Fruit fly (Drosophila melanogaster): ENCODE measurements around the gene SdicA.

SdicA gene

dm6 chrX:20166484-20167038, 35.2 kb downstream of the SdicA start, which contains the start of gene CG9577:
TSS of gene CG9577 (plus strand) at chrX:20166673.
- TF ChIP-seq CG15710 (tag; optimal IDR thresholded peaks at IDR 0.05), result peak; percentile 37
- TF ChIP-seq Snoo (tag; optimal IDR thresholded peaks at IDR 0.05), result peak; percentile 39
- peak; percentile 32 for TF ChIP-seq CG17806 (tag; optimal IDR thresholded peaks at IDR 0.05)
- no peak for TF ChIP-seq CG10348 (GFP tag; IDR thresholded peaks at IDR 0.05)
- peak; percentile 78 for TF ChIP-seq CG12605 (GFP tag; IDR thresholded peaks at IDR 0.05)
- peak; percentile 87 for TF ChIP-seq EcR (GFP tag; optimal IDR thresholded peaks at IDR 0.05)
- no peak for TF ChIP-seq CG32121 (GFP tag; IDR thresholded peaks at IDR 0.05)
- TF ChIP-seq CG4496 (GFP tag; IDR thresholded peaks at IDR 0.05), result peak; percentile 60; the same call in 1 of the 3 replicates
- TF ChIP-seq CG13204 (GFP tag; optimal IDR thresholded peaks at IDR 0.05), result peak; percentile 82
- no peak for TF ChIP-seq rn (GFP tag; IDR thresholded peaks at IDR 0.05)
- TF ChIP-seq CG9948 (tag; optimal IDR thresholded peaks at IDR 0.05), result no peak
- peak; percentile 48 for TF ChIP-seq Pif1B (GFP tag; optimal IDR thresholded peaks at IDR 0.05)
- TF ChIP-seq gl (tag; optimal IDR thresholded peaks at IDR 0.05), result peak; percentile 93
- TF ChIP-seq Ets98B (GFP tag; IDR thresholded peaks at IDR 0.05), result peak; percentile 21; the same call in 1 of the 2 replicates
- peak; percentile 48 for TF ChIP-seq CG8301 (tag; optimal IDR thresholded peaks at IDR 0.05)
- peak; percentile 30 for TF ChIP-seq CG8159 (tag; optimal IDR thresholded peaks at IDR 0.05)
- TF ChIP-seq CG14655 (GFP tag; optimal IDR thresholded peaks at IDR 0.05), result peak; percentile 66
- TF ChIP-seq CG34367 (tag; optimal IDR thresholded peaks at IDR 0.05), result peak; percentile 64
- TF ChIP-seq Pif1A (GFP tag; optimal IDR thresholded peaks at IDR 0.05), result peak; percentile 49
- no peak for TF ChIP-seq D1 (tag; optimal IDR thresholded peaks at IDR 0.05)
- peak; percentile 21; the same call in 1 of the 3 replicates for TF ChIP-seq fd96Ca (GFP tag; IDR thresholded peaks at IDR 0.05)

dm6 chrX:20165773-20166412, 35.8 kb downstream of the SdicA start, which contains the start of gene Phf7:
TSS of gene Phf7 (minus strand) at chrX:20165830.
- TF ChIP-seq CG13204 (GFP tag; optimal IDR thresholded peaks at IDR 0.05) (no peak), Snoo (tag; optimal IDR thresholded peaks at IDR 0.05) (no peak), Pif1A (GFP tag; optimal IDR thresholded peaks at IDR 0.05) (no peak), CG8159 (tag; optimal IDR thresholded peaks at IDR 0.05) (no peak), EcR (GFP tag; optimal IDR thresholded peaks at IDR 0.05) (no peak), fd96Ca (GFP tag; IDR thresholded peaks at IDR 0.05) (peak; percentile 10; the same call in 1 of the 3 replicates), CG15710 (tag; optimal IDR thresholded peaks at IDR 0.05) (peak; percentile 0)

dm6 chrX:20162586-20162985, 39.1 kb downstream of the SdicA start:
- TF ChIP-seq Pif1A (GFP tag; optimal IDR thresholded peaks at IDR 0.05) (no peak), CG32121 (GFP tag; IDR thresholded peaks at IDR 0.05) (no peak), rn (GFP tag; IDR thresholded peaks at IDR 0.05) (no peak), CG15710 (tag; optimal IDR thresholded peaks at IDR 0.05) (no peak), fd96Ca (GFP tag; IDR thresholded peaks at IDR 0.05) (no peak), CG9948 (tag; optimal IDR thresholded peaks at IDR 0.05) (no peak), Pif1B (GFP tag; optimal IDR thresholded peaks at IDR 0.05) (no peak), Snoo (tag; optimal IDR thresholded peaks at IDR 0.05) (no peak), CG14655 (GFP tag; optimal IDR thresholded peaks at IDR 0.05) (no peak), CG8159 (tag; optimal IDR thresholded peaks at IDR 0.05) (no peak), CG13204 (GFP tag; optimal IDR thresholded peaks at IDR 0.05) (no peak), CG17806 (tag; optimal IDR thresholded peaks at IDR 0.05) (no peak), D1 (tag; optimal IDR thresholded peaks at IDR 0.05) (no peak), CG34367 (tag; optimal IDR thresholded peaks at IDR 0.05) (no peak), CG8301 (tag; optimal IDR thresholded peaks at IDR 0.05) (no peak), Ets98B (GFP tag; IDR thresholded peaks at IDR 0.05) (no peak)

dm6 chrX:20159679-20160140, 42.0 kb downstream of the SdicA start, which contains the start of gene Rab35:
TSS of gene Rab35 (minus strand) at chrX:20159872.
- TF ChIP-seq CG15710 (tag; optimal IDR thresholded peaks at IDR 0.05) (peak; percentile 3), Snoo (tag; optimal IDR thresholded peaks at IDR 0.05) (no peak), CG4496 (GFP tag; IDR thresholded peaks at IDR 0.05) (0 out of 3 replicates have a peak, but pooled peaks have one; percentile 20), Pif1B (GFP tag; optimal IDR thresholded peaks at IDR 0.05) (no peak), rn (GFP tag; IDR thresholded peaks at IDR 0.05) (no peak), CG9948 (tag; optimal IDR thresholded peaks at IDR 0.05) (no peak), Pif1A (GFP tag; optimal IDR thresholded peaks at IDR 0.05) (no peak), CG10348 (GFP tag; IDR thresholded peaks at IDR 0.05) (no peak), EcR (GFP tag; optimal IDR thresholded peaks at IDR 0.05) (no peak), D1 (tag; optimal IDR thresholded peaks at IDR 0.05) (no peak), CG8159 (tag; optimal IDR thresholded peaks at IDR 0.05) (no peak), CG12605 (GFP tag; IDR thresholded peaks at IDR 0.05) (no peak), CG14655 (GFP tag; optimal IDR thresholded peaks at IDR 0.05) (no peak), CG17806 (tag; optimal IDR thresholded peaks at IDR 0.05) (no peak)

dm6 chrX:20158943-20159385, 42.8 kb downstream of the SdicA start:
- TF ChIP-seq CG8159 (tag; optimal IDR thresholded peaks at IDR 0.05) (peak; percentile 17), D1 (tag; optimal IDR thresholded peaks at IDR 0.05) (no peak), CG13204 (GFP tag; optimal IDR thresholded peaks at IDR 0.05) (peak; percentile 49), gl (tag; optimal IDR thresholded peaks at IDR 0.05) (peak; percentile 10), CG32121 (GFP tag; IDR thresholded peaks at IDR 0.05) (peak; percentile 48; the same call in 1 of the 2 replicates), Ets98B (GFP tag; IDR thresholded peaks at IDR 0.05) (peak; percentile 50; the same call in 1 of the 2 replicates), CG10348 (GFP tag; IDR thresholded peaks at IDR 0.05) (no peak), CG14655 (GFP tag; optimal IDR thresholded peaks at IDR 0.05) (no peak), EcR (GFP tag; optimal IDR thresholded peaks at IDR 0.05) (peak; percentile 9), Pif1A (GFP tag; optimal IDR thresholded peaks at IDR 0.05) (peak; percentile 39), CG4496 (GFP tag; IDR thresholded peaks at IDR 0.05) (peak; percentile 62; the same call in 2 of the 3 replicates), Pif1B (GFP tag; optimal IDR thresholded peaks at IDR 0.05) (peak; percentile 19), rn (GFP tag; IDR thresholded peaks at IDR 0.05) (0 out of 2 replicates have a peak, but pooled peaks have one; percentile 3), CG34367 (tag; optimal IDR thresholded peaks at IDR 0.05) (peak; percentile 2), CG9948 (tag; optimal IDR thresholded peaks at IDR 0.05) (no peak), CG8301 (tag; optimal IDR thresholded peaks at IDR 0.05) (peak; percentile 14), CG15710 (tag; optimal IDR thresholded peaks at IDR 0.05) (peak; percentile 24), fd96Ca (GFP tag; IDR thresholded peaks at IDR 0.05) (peak; percentile 50; the same call in 1 of the 3 replicates), CG17806 (tag; optimal IDR thresholded peaks at IDR 0.05) (peak; percentile 8), Snoo (tag; optimal IDR thresholded peaks at IDR 0.05) (peak; percentile 42), CG12605 (GFP tag; IDR thresholded peaks at IDR 0.05) (peak; percentile 64; the same call in 1 of the 2 replicates)

All from whole organism, pupa.